Fruit fly (Drosophila melanogaster): ENCODE results near the gene nom.

nom gene

DNA sequence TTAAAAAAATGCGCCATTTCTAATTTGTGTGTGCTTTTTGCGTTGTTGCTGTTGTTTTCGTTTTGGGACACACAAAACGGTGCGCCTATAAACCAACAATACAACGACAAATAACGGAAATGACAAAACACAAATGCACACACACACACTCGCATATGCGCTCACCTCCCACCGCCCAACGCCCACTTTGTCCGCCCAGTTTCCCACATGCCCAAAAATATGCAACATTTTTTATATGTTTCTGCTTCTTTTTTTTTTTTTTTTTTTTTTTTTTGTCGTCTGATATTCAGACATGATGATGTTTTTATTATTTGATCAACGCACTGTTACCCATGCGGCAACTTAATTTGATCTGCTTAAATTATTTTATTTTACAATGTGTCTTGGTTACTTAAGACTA, 15.8 kb upstream of the nom start (continued):
- TF ChIP-seq Awh (GFP tag; IDR thresholded peaks at IDR 0.05) (no peak), sd (tag; optimal IDR thresholded peaks at IDR 0.05) (no peak), unpg (GFP tag; optimal IDR thresholded peaks at IDR 0.05) (no peak), Xbp1 (GFP tag; optimal IDR thresholded peaks at IDR 0.05) (no peak), lmd (GFP tag; IDR thresholded peaks at IDR 0.05) (no peak)

DNA sequence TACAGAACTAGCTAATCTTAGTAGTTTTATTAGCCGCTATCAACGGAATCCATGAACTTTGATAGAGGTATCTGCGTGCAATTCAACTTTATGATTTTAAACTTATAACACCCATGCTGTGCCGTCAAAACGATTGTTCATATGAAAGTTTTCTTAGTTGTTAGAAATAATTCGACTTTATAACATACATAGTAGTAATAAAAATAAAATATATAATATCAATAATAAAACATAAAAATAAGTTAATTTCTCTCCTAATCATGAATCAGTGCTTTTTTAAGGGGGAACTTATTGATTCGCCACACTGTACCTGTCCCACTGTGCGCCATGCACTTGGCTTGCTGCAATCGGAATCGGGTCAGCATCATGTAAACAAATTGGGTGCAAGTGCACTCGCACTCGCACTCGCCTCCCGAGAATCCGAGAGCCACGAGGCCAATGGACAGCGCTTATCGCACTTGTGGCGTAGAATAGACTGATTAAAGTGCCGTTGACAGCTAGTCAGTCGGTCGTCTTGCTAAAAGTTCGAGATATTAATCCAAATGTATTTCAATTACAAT, 11.0 kb upstream of the nom start:
- peak; percentile 1 for TF ChIP-seq CG3163 (GFP tag; optimal IDR thresholded peaks at IDR 0.05)
- peak; percentile 49 for TF ChIP-seq CG11504 (tag; optimal IDR thresholded peaks at IDR 0.05)
- no peak; the same call in 1 of the 2 replicates for TF ChIP-seq esg (GFP tag; conservative IDR thresholded peaks at IDR 0.05)
- TF ChIP-seq CG13424 (tag; optimal IDR thresholded peaks at IDR 0.05), result peak; percentile 17
- no peak for TF ChIP-seq cwo (GFP tag; optimal IDR thresholded peaks at IDR 0.05)
- peak; percentile 18 for TF ChIP-seq CG10979 (tag; optimal IDR thresholded peaks at IDR 0.05)
- peak; percentile 20 for TF ChIP-seq Blimp-1 (GFP tag; optimal IDR thresholded peaks at IDR 0.05)
- TF ChIP-seq dmrt99B (tag; optimal IDR thresholded peaks at IDR 0.05), result peak; percentile 41
- peak; percentile 19 for TF ChIP-seq phol (tag; optimal IDR thresholded peaks at IDR 0.05)
- TF ChIP-seq disco-r (GFP tag; optimal IDR thresholded peaks at IDR 0.05), result no peak
- TF ChIP-seq Bteb2 (GFP tag; optimal IDR thresholded peaks at IDR 0.05), result no peak
- TF ChIP-seq CG3847 (GFP tag; IDR thresholded peaks at IDR 0.05), result 0 out of 2 replicates have a peak, but pooled peaks have one; percentile 15
- no peak for TF ChIP-seq CG9437 (GFP tag; optimal IDR thresholded peaks at IDR 0.05)
- TF ChIP-seq pum (GFP tag; optimal IDR thresholded peaks at IDR 0.05), result no peak
- peak; percentile 9 for TF ChIP-seq CG15269 (tag; optimal IDR thresholded peaks at IDR 0.05)
- TF ChIP-seq CG9932 (GFP tag; IDR thresholded peaks at IDR 0.05), result no peak
- peak; percentile 29 for TF ChIP-seq nmo (GFP tag; optimal IDR thresholded peaks at IDR 0.05)
- peak; percentile 60; the same call in 1 of the 2 replicates for TF ChIP-seq sens-2 (GFP tag; IDR thresholded peaks at IDR 0.05)
- TF ChIP-seq mirr (GFP tag; optimal IDR thresholded peaks at IDR 0.05), result peak; percentile 48
- TF ChIP-seq Hey (tag; optimal IDR thresholded peaks at IDR 0.05), result no peak
- no peak for TF ChIP-seq CG30403 (GFP tag; optimal IDR thresholded peaks at IDR 0.05)
- TF ChIP-seq CG18599 (GFP tag; optimal IDR thresholded peaks at IDR 0.05), result peak; percentile 12
- peak; percentile 60 for TF ChIP-seq Vsx1 (GFP tag; optimal IDR thresholded peaks at IDR 0.05)
- peak; percentile 4 for TF ChIP-seq CG15601 (tag; optimal IDR thresholded peaks at IDR 0.05)
- peak; percentile 33; the same call in 1 of the 2 replicates for TF ChIP-seq CG31441 (GFP tag; IDR thresholded peaks at IDR 0.05)
- TF ChIP-seq bbx (GFP tag; IDR thresholded peaks at IDR 0.05; ENCODE audit: partially characterized antibody), result 0 out of 2 replicates have a peak, but pooled peaks have one; percentile 33
- TF ChIP-seq gem (tag; optimal IDR thresholded peaks at IDR 0.05), result peak; percentile 50
- peak; percentile 42 for TF ChIP-seq ttk (GFP tag; IDR thresholded peaks at IDR 0.05)
- TF ChIP-seq Hr51 (GFP tag; optimal IDR thresholded peaks at IDR 0.05), result peak in 1 of 2 experiments; percentile 63
- TF ChIP-seq dpn (GFP tag; optimal IDR thresholded peaks at IDR 0.05), result peak in 1 of 2 experiments; percentile 27
- TF ChIP-seq CG14860 (GFP tag; IDR thresholded peaks at IDR 0.05; ENCODE audit: partially characterized antibody), result no peak
- TF ChIP-seq Ada2b (GFP tag; IDR thresholded peaks at IDR 0.05), result no peak
- no peak for TF ChIP-seq CG18262 (tag; optimal IDR thresholded peaks at IDR 0.05)
- TF ChIP-seq CG2678 (tag; optimal IDR thresholded peaks at IDR 0.05), result peak; percentile 37
- TF ChIP-seq bowl (GFP tag; IDR thresholded peaks at IDR 0.05), result 0 out of 2 replicates have a peak, but pooled peaks have one; percentile 12
- peak; percentile 8 for TF ChIP-seq CG2712 (tag; optimal IDR thresholded peaks at IDR 0.05)
- TF ChIP-seq CG12769 (tag; optimal IDR thresholded peaks at IDR 0.05), result no peak
- peak; percentile 61 for TF ChIP-seq Sox102F (GFP tag; optimal IDR thresholded peaks at IDR 0.05)
- TF ChIP-seq CG7372 (GFP tag; IDR thresholded peaks at IDR 0.05), result no peak
- TF ChIP-seq CG7987 (GFP tag; optimal IDR thresholded peaks at IDR 0.05), result peak; percentile 18
- no peak for TF ChIP-seq hkb (optimal IDR thresholded peaks at IDR 0.05)
- peak; percentile 52; the same call in 1 of the 2 replicates for TF ChIP-seq hkb (GFP tag; IDR thresholded peaks at IDR 0.05)

All from whole organism, embryonic.